Worm (Caenorhabditis elegans) whole organism, L3 larva: ENCODE results near the gene nhr-111.

Source experiments
- R02D3.7 ChIP-seq: fragments of 150-350 bp; optimal IDR thresholded peaks from 2 replicates; lab custom pipeline; 2014; ENCODE audit warnings: missing biosample characterization, missing genetic modification characterization
- ZK546.5 ChIP-seq: sonication (generic microtip); optimal IDR thresholded peaks from 2 replicates; lab custom pipeline; 2017; ENCODE audit warnings: missing biosample characterization, missing genetic modification characterization
- ama-1 ChIP-seq: fragments of 150-350 bp; optimal IDR thresholded peaks from 2 replicates; lab custom pipeline; 2018
- ceh-16 ChIP-seq: sonication (generic microtip); optimal IDR thresholded peaks from 2 replicates; lab custom pipeline; 2017; ENCODE audit warnings: missing biosample characterization, missing genetic modification characterization
- ceh-82 ChIP-seq: fragments of 150-350 bp; optimal IDR thresholded peaks from 2 replicates; lab custom pipeline; 2014; ENCODE audit warnings: missing biosample characterization, missing genetic modification characterization
- egl-27 ChIP-seq: sonication (generic microtip); optimal IDR thresholded peaks from 4 replicates; lab custom pipeline; 2017; ENCODE audit warnings: missing biosample characterization, missing genetic modification reagents, missing genetic modification characterization
- egl-5 ChIP-seq: fragments of 150-350 bp; optimal IDR thresholded peaks from 2 replicates; lab custom pipeline; 2017; ENCODE audit warnings: missing biosample characterization, missing genetic modification reagents, missing genetic modification characterization, inconsistent platforms
- elt-1 ChIP-seq: fragments of 150-350 bp; optimal IDR thresholded peaks from 2 replicates; lab custom pipeline; 2014; ENCODE audit warnings: missing biosample characterization, missing genetic modification characterization
- elt-2 ChIP-seq: sonication (generic microtip); optimal IDR thresholded peaks from 2 replicates; lab custom pipeline; 2016; ENCODE audit warnings: missing genetic modification reagents, mild to moderate bottlenecking, missing genetic modification characterization, missing compliant biosample characterization
- elt-3 ChIP-seq, 3 experiments: fragments of 150-350 bp in 1 of 3; sonication (generic microtip) in 2 of 3; optimal IDR thresholded peaks; 2 replicates in 2 of 3; 4 replicates in 1 of 3; lab custom pipeline; 2014 to 2017; ENCODE audit warnings: missing biosample characterization in 3 of 3, missing genetic modification characterization in 3 of 3
- eor-1 ChIP-seq, 2 experiments: fragments of 150-350 bp; optimal IDR thresholded peaks; 2 replicates each; lab custom pipeline; 2014 to 2018; ENCODE audit warnings: missing biosample characterization in 2 of 2, missing genetic modification characterization in 2 of 2
- fkh-10 ChIP-seq: sonication (generic microtip); optimal IDR thresholded peaks from 2 replicates; lab custom pipeline; 2017; ENCODE audit warnings: missing biosample characterization, missing genetic modification reagents, missing genetic modification characterization
- fkh-2 ChIP-seq: fragments of 150-350 bp; optimal IDR thresholded peaks from 2 replicates; lab custom pipeline; 2014; ENCODE audit warnings: missing biosample characterization, missing genetic modification reagents, missing genetic modification characterization
- hmg-11 ChIP-seq: sonication (generic microtip); optimal IDR thresholded peaks from 2 replicates; lab custom pipeline; 2016; ENCODE audit warnings: missing genetic modification characterization, missing compliant biosample characterization
- jun-1 ChIP-seq: fragments of 150-350 bp; optimal IDR thresholded peaks from 2 replicates; lab custom pipeline; 2014; ENCODE audit warnings: missing biosample characterization, missing genetic modification reagents, missing genetic modification characterization
- lin-15B ChIP-seq: fragments of 150-350 bp; optimal IDR thresholded peaks from 2 replicates; lab custom pipeline; 2014; ENCODE audit warnings: missing biosample characterization, missing genetic modification characterization
- lin-39 ChIP-seq: fragments of 150-350 bp; optimal IDR thresholded peaks from 2 replicates; lab custom pipeline; 2018; ENCODE audit warnings: missing biosample characterization, missing genetic modification reagents, missing genetic modification characterization
- lsy-12 ChIP-seq: sonication (generic microtip); optimal IDR thresholded peaks from 2 replicates; lab custom pipeline; 2016; ENCODE audit warnings: mild to moderate bottlenecking, missing genetic modification characterization, missing compliant biosample characterization
- mdl-1 ChIP-seq: fragments of 150-350 bp; optimal IDR thresholded peaks from 2 replicates; lab custom pipeline; 2014; ENCODE audit warnings: missing biosample characterization, missing genetic modification characterization
- mml-1 ChIP-seq: fragments of 150-350 bp; sonication (generic microtip); optimal IDR thresholded peaks from 3 replicates; lab custom pipeline; 2014; ENCODE audit warnings: missing biosample characterization, missing genetic modification characterization
- nfya-1 ChIP-seq: sonication (generic microtip); optimal IDR thresholded peaks from 2 replicates; lab custom pipeline; 2017; ENCODE audit warnings: missing genetic modification characterization, mild to moderate bottlenecking, missing compliant biosample characterization, antibody characterized with exemption, moderate library complexity; ENCODE audit not compliant: insufficient read depth
- nhr-11 ChIP-seq: fragments of 150-350 bp; optimal IDR thresholded peaks from 2 replicates; lab custom pipeline; 2014; ENCODE audit warnings: missing biosample characterization, missing genetic modification characterization
- nhr-12 ChIP-seq: fragments of 150-350 bp; optimal IDR thresholded peaks from 2 replicates; lab custom pipeline; 2014; ENCODE audit warnings: missing biosample characterization, missing genetic modification characterization
- nhr-43 ChIP-seq: sonication (generic microtip); optimal IDR thresholded peaks from 2 replicates; lab custom pipeline; 2016; ENCODE audit warnings: mild to moderate bottlenecking, missing genetic modification characterization, missing compliant biosample characterization; ENCODE audit not compliant: poor library complexity, severe bottlenecking
- nhr-67 ChIP-seq: fragments of 150-350 bp; optimal IDR thresholded peaks from 2 replicates; lab custom pipeline; 2014; ENCODE audit warnings: missing biosample characterization, missing genetic modification characterization
- nhr-76 ChIP-seq: fragments of 150-350 bp; sonication (generic microtip); optimal IDR thresholded peaks from 5 replicates; lab custom pipeline; 2014; ENCODE audit warnings: missing biosample characterization, missing genetic modification characterization
- nhr-77 ChIP-seq: fragments of 150-350 bp; optimal IDR thresholded peaks from 2 replicates; lab custom pipeline; 2014; ENCODE audit warnings: missing biosample characterization, missing genetic modification characterization
- pha-4 ChIP-seq: fragments of 150-350 bp; optimal IDR thresholded peaks from 2 replicates; lab custom pipeline; 2014; ENCODE audit warnings: missing biosample characterization, missing genetic modification reagents, missing genetic modification characterization
- pqm-1 ChIP-seq: fragments of 150-350 bp; optimal IDR thresholded peaks from 2 replicates; lab custom pipeline; 2017; ENCODE audit warnings: missing biosample characterization, missing genetic modification characterization, inconsistent platforms
- snpc-4 ChIP-seq: fragments of 150-350 bp; optimal IDR thresholded peaks from 2 replicates; lab custom pipeline; 2014; ENCODE audit warnings: missing biosample characterization, missing genetic modification characterization
- unc-39 ChIP-seq: sonication (generic microtip); optimal IDR thresholded peaks from 4 replicates; lab custom pipeline; 2017; ENCODE audit warnings: missing biosample characterization, missing genetic modification characterization
- zag-1 ChIP-seq: fragments of 150-350 bp; optimal IDR thresholded peaks from 2 replicates; lab custom pipeline; 2014; ENCODE audit warnings: missing biosample characterization, missing genetic modification characterization

Gene nhr-111

DNA sequence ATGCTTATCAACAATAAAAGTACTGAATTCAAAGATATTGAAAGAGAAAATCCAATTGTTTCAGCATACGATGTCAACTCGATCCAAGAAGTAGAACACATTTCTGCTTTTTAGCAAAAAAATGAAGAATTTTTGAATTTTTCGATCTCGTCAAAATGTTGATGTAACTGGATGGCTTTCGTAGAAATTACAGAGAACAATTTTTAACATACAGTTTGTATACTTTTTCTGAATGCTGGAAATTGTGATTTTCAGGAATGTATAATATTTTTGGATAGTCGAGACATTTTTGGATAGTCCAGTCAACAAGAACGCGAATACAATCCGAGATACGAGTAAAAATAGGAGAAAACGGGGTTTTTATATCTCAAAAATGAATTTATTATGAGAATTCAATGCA is 6.0 kb downstream of the nhr-111 start, which contains the start of gene str-103:
Gene str-103, minus strand, starts transcription at position 101 of the 400 bp plus-strand sequence.
- TF ChIP-seq pha-4 (no peak), elt-3 (tag; optimal IDR thresholded peaks at IDR 0.05; lab: Kevin White, UChicago) (no peak), ceh-82 (tag; lab: Kevin White, UChicago) (no peak), hmg-11 (tag; lab: Kevin White, UChicago) (no peak), nhr-76 (tag; lab: Kevin White, UChicago) (no peak)

DNA sequence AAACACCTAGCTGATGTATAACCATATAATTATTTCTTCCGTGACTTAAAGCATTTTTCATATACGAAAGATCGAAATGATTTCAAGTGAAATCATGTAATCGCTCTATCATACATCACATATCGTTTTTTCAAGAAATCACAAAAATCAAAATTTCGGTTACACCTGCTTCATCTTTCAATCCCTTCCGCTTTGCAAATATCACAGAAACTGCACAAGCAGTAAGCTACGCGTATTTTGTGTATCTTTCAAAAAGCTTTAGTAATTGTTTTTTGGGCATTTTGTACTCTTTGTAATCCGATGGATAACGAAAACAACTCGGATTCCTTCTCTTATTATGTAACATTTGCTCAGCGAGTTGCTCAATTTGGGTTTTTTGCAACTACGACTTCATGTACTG is 9.3 kb downstream of the nhr-111 start, which contains the start of gene str-25:
Gene str-25, plus strand, starts transcription at position 301 of the 400 bp plus-strand sequence.
- TF ChIP-seq nhr-77 (tag; lab: Kevin White, UChicago), result no peak
- no peak for TF ChIP-seq elt-1 (tag; lab: Kevin White, UChicago)
- TF ChIP-seq lin-39, result no peak
- TF ChIP-seq snpc-4 (tag; lab: Kevin White, UChicago), result no peak
- no peak for TF ChIP-seq egl-5 (tag; lab: Kevin White, UChicago)
- TF ChIP-seq mdl-1, result no peak
- no peak for TF ChIP-seq lsy-12
- TF ChIP-seq elt-2 (tag; lab: Kevin White, UChicago), result no peak

DNA sequence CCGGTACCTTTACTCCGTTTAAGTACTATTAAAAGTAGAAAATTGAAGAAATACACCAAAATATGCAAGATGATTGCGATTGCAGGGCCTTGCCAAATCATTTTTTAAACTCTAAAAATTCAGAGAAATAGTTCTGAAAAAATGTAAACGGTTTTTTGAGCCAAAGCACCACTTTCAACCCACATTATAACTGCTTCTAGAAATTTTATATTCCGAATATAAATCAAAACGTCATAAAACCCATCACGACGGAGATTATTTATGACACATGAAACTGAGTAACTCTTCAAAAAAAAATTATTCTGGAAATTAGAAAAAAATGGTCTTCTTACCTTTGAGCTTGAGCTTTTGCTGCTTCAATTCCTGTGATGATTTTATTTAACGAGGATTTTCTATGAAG is 10.4 kb downstream of the nhr-111 start, which contains the start of gene srxa-16:
Gene srxa-16, minus strand, starts transcription at position 101 of the 400 bp plus-strand sequence.
- TF ChIP-seq egl-27 (no peak), hmg-11 (tag; lab: Kevin White, UChicago) (no peak), eor-1 (tag; optimal IDR thresholded peaks at IDR 0.05; lab: Kevin White, UChicago) (no peak), nhr-11 (tag; lab: Kevin White, UChicago) (no peak), nhr-76 (tag; lab: Kevin White, UChicago) (no peak), fkh-2 (tag; lab: Kevin White, UChicago) (no peak), elt-3 (tag; optimal IDR thresholded peaks at IDR 0.05; lab: Kevin White, UChicago) (no peak), mml-1 (tag; lab: Kevin White, UChicago) (no peak)

DNA sequence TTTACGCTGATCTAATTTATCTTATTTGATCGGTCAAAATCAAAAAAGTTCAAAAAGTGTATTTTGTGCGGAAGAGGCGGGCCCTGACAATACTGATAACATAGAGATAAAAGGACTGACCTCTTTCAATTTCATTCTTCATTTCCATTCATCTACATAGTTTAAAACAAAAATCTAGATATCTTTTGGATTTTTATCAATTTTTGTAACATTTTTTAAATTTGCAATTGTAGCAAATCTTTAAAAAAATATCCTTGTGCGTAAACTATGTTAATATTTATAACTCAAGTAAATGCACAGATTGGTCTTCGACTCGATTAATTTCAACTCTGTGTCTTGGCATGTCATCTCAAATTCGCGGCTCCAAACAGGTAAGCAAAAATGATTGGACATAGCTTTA is 21.0 kb downstream of the nhr-111 start, which contains the start of gene argk-1:
Gene argk-1, plus strand, starts transcription at position 301 of the 400 bp plus-strand sequence.
- no peak for TF ChIP-seq jun-1 (tag; lab: Kevin White, UChicago)
- no peak for TF ChIP-seq elt-2 (tag; lab: Kevin White, UChicago)
- TF ChIP-seq R02D3.7, result no peak
- TF ChIP-seq ZK546.5 (tag; lab: Kevin White, UChicago), result no peak
- TF ChIP-seq nhr-67 (tag; lab: Kevin White, UChicago), result no peak
- no peak for TF ChIP-seq unc-39 (tag; lab: Kevin White, UChicago)
- no peak for TF ChIP-seq nhr-11 (tag; lab: Kevin White, UChicago)
- TF ChIP-seq nhr-12 (tag; lab: Kevin White, UChicago), result no peak
- no peak for TF ChIP-seq nfya-1 (tag; lab: Kevin White, UChicago)
- TF ChIP-seq ceh-16 (tag; lab: Kevin White, UChicago), result no peak
- TF ChIP-seq pha-4, result no peak
- TF ChIP-seq ama-1, result no peak
- TF ChIP-seq snpc-4 (tag; lab: Kevin White, UChicago), result no peak
- TF ChIP-seq ceh-82 (tag; lab: Kevin White, UChicago), result no peak
- TF ChIP-seq mml-1 (tag; lab: Kevin White, UChicago), result no peak

DNA sequence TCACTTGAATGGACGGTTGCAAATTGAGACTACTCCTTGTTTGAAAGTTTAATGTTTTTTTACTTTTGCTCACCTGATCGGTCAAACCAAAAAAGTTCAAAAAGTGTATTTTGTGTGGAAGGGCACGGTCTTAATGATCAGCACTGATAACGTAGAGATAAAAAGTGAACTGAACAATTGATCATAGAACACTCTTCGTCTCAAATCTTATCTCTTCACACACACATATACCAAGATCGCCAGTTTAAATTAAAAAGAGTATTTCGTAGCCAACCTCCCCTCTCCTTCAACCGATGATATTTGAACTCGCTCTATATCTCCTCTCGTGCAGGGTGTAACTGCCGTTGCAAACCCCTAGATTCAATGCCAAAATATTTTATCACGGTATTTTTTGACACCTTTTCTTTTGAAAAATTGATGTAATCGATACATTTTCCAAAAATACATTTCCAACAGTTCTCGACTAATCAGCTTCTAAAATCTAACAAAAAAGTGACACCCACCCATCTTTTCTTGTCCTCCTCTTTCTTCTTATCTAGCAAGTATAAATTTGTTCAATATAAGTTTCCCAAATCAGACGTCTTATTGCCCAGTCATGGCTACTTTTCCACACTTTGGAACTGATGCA is 24.4 kb downstream of the nhr-111 start, which contains the start of gene cth-1:
Gene cth-1, plus strand, starts transcription at position 578 of the 628 bp plus-strand sequence.
- TF ChIP-seq lsy-12, result no peak
- TF ChIP-seq eor-1 (tag; optimal IDR thresholded peaks at IDR 0.05; lab: Kevin White, UChicago), result no peak
- no peak for TF ChIP-seq nfya-1 (tag; lab: Kevin White, UChicago)
- TF ChIP-seq elt-3 (tag; optimal IDR thresholded peaks at IDR 0.05; lab: Kevin White, UChicago), result peak in 1 of 3 experiments; percentile 72
- TF ChIP-seq lin-15B (tag; lab: Kevin White, UChicago), result no peak
- TF ChIP-seq nhr-43 (tag; lab: Kevin White, UChicago), result no peak
- no peak for TF ChIP-seq pha-4
- TF ChIP-seq elt-2 (tag; lab: Kevin White, UChicago), result peak; percentile 60
- no peak for TF ChIP-seq zag-1 (tag; lab: Kevin White, UChicago)
- TF ChIP-seq nhr-77 (tag; lab: Kevin White, UChicago), result no peak
- TF ChIP-seq lin-39, result no peak
- no peak for TF ChIP-seq fkh-10 (GFP tag; lab: Kevin White, UChicago)
- no peak for TF ChIP-seq mdl-1
- TF ChIP-seq nhr-11 (tag; lab: Kevin White, UChicago), result no peak
- no peak for TF ChIP-seq ceh-16 (tag; lab: Kevin White, UChicago)
- TF ChIP-seq elt-1 (tag; lab: Kevin White, UChicago), result peak; percentile 59
- no peak for TF ChIP-seq egl-27
- peak; percentile 73 for TF ChIP-seq pqm-1 (tag; lab: Kevin White, UChicago)
- no peak for TF ChIP-seq snpc-4 (tag; lab: Kevin White, UChicago)
